Fruit fly (Drosophila melanogaster): ENCODE results near the gene CG1999.

DNA sequence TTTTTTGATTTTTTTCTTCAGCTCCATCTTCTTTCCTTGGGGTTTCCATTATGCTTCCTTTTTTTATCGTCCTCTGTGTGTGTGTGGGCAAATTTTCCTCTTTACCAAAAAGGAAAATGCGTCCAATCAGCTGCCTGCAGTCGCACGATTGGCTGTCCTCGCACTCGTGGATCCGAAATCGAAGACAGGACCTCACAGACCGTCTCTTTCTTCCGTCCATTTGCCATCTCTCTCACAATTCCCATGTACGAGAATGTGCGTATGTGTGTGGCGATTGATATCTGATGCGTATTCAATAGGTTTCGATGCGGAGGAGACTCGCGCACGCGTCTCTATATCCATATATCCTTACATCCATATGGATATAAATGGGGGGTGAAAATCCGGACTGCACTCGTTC, 9.8 kb downstream of the CG1999 start:
- TF ChIP-seq h (optimal IDR thresholded peaks at IDR 0.05) (no peak), psq (optimal IDR thresholded peaks at IDR 0.05) (no peak)

Data from Kc167 (cell line).